Fruit fly (Drosophila melanogaster) whole organism: Measurements from ENCODE around the gene Tango2.

ENCODE experiments used
- CG8478 ChIP-seq: fragments of >200 bp; optimal IDR thresholded peaks from 2 replicates; lab custom pipeline; 2018; ENCODE audit warnings: inconsistent platforms
- Dll ChIP-seq: fragments of >200 bp; optimal IDR thresholded peaks from 2 replicates; lab custom pipeline; 2017
- EcR ChIP-seq, 2 experiments: fragments of >200 bp; optimal IDR thresholded peaks; 2 replicates each; lab custom pipeline; 2017; ENCODE audit warnings: missing biosample characterization in 2 of 2, missing genetic modification characterization in 2 of 2, missing genetic modification reagents in 2 of 2
- pan ChIP-seq: fragments of >200 bp; optimal IDR thresholded peaks from 2 replicates; lab custom pipeline; 2017
- psq ChIP-seq: fragments of >200 bp; optimal IDR thresholded peaks from 2 replicates; lab custom pipeline; 2017
- usp ChIP-seq: fragments of >200 bp; optimal IDR thresholded peaks from 2 replicates; lab custom pipeline; 2017; ENCODE audit warnings: missing biosample characterization, missing genetic modification characterization, mixed read lengths

Tango2 gene

DNA sequence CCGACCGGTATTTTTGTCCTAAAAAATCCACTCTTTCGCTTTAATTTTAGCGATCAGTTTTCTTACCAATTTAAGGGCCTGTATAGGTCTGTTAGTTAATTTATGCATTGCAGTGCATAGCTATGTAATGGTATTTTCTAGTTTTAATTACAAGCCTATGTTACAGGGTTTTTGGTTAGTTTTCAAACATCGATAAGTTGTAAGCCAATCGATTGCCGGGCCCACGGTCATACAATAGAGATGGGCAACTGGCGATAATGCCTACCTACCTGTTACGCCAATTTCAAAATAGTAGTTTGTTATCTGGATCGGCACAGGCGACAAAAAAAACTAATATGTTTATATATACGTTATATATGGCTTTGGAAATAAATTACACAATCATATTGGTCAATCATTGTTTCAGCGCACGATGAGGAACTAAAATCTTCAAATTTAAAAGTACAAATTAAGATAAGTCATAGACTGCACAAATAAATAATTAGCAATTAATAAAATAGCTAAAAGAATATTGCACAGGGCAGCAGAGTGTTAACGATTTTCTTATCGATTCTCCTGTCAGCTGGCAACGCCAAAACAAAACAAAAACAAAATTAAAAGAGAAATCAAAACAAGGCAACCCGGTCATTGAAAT lies at the start of gene Tango2, which contains the start of gene tth:
TSS of gene Tango2 (plus strand) at position 573 of the 634 bp plus-strand sequence.
TSS of gene tth (minus strand) at position 170 of the 634 bp plus-strand sequence.
- TF ChIP-seq Dll (lab: Kevin White, UChicago), result no peak
- no peak for TF ChIP-seq CG8478
- no peak for TF ChIP-seq usp (GFP tag; lab: Kevin White, UChicago)
- no peak for TF ChIP-seq pan (lab: Kevin White, UChicago)

DNA sequence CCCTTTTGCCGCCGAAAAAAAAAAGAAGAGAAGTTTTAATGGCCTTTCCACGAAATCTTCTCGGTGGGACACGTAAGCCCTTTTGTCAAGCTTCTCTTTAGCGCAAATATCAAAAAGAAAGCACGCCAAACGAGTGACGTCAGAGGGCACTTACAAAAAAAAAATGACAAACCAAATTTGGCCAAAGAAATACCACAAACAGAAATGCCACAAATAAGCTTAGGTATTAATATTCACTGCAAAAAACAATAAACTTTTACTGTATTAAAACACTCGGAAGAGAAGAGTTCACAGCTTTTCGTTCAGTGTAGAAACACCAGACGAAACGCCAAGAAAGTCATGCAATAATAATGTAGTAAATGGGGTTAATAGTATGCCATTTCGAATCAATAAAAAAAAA lies 48.7 kb upstream of the Tango2 start:
- no peak for TF ChIP-seq pan (lab: Kevin White, UChicago)
- TF ChIP-seq Dll (lab: Kevin White, UChicago), result no peak
- no peak for TF ChIP-seq EcR (GFP tag; optimal IDR thresholded peaks at IDR 0.05; lab: Kevin White, UChicago)
- TF ChIP-seq psq (lab: Kevin White, UChicago), result no peak
- TF ChIP-seq CG8478, result no peak
- TF ChIP-seq usp (GFP tag; lab: Kevin White, UChicago), result no peak

DNA sequence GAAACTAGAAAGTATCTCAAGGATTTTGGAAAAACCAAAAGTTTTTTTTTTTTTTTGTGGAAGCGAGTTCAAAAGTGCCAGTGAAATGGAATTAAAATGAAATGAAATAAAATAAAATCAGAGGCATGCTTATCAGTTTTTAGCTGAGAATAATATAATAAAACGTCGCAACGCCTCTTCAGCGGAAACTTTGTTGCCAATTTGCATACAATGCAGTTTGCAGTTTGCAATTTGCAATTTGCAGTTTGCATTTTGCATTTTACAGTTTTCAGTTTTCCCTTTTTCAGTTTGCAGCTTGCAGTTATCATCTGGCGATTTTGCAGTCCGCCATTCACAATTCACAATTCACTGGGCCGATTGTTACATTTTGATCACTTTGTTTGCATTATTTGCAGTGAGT lies 47.9 kb upstream of the Tango2 start:
- TF ChIP-seq CG8478 (no peak), pan (lab: Kevin White, UChicago) (no peak), psq (lab: Kevin White, UChicago) (no peak), usp (GFP tag; lab: Kevin White, UChicago) (no peak), EcR (GFP tag; optimal IDR thresholded peaks at IDR 0.05; lab: Kevin White, UChicago) (no peak)

- TF ChIP-seq usp (GFP tag; lab: Kevin White, UChicago) (no peak), psq (lab: Kevin White, UChicago) (no peak), EcR (GFP tag; optimal IDR thresholded peaks at IDR 0.05; lab: Kevin White, UChicago) (no peak), pan (lab: Kevin White, UChicago) (no peak), CG8478 (no peak), Dll (lab: Kevin White, UChicago) (no peak)
These were observed 46.5 kb upstream of the Tango2 start for dm6 chrX:13570255-13570654.

DNA sequence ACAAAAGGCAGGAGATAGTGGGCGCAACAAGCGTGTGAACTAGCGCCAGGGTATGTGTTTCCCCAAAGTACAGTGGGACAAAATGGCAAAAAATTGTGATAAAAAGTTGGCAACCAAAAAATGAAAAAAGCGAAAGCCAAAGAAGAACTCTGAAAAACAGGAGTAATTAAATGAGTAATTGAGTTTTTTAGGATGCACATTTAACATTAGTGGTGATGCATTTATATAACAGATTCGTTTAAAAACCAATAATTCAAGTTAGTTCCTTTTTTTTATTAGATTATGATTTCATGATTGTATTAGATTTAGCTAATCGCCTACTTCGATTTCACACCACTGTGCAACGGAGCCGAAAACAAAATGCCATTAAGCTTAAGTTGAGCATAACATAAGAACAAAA lies 44.4 kb upstream of the Tango2 start:
- TF ChIP-seq usp (GFP tag; lab: Kevin White, UChicago) (no peak), psq (lab: Kevin White, UChicago) (no peak), Dll (lab: Kevin White, UChicago) (no peak), EcR (GFP tag; optimal IDR thresholded peaks at IDR 0.05; lab: Kevin White, UChicago) (no peak), CG8478 (no peak), pan (lab: Kevin White, UChicago) (no peak)

DNA sequence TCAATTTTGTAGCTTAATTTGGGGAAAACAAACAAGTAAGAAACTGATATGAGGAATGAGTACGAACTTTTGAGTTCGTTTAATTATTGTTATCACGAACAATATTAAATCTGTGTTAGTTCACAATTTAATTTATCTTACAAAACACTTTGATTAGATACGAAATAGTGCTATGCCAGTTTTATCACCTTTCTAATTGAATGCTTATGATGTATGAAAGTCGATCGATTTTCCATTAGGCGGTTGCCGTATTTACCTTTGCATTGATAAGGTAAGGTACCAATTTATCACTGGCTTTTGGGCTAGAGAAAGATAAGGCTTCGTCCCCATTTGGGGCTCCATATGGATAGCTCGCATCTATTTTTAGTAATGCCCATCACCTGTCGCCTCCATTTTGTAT lies 37.5 kb upstream of the Tango2 start:
- no peak for TF ChIP-seq EcR (GFP tag; optimal IDR thresholded peaks at IDR 0.05; lab: Kevin White, UChicago)
- TF ChIP-seq psq (lab: Kevin White, UChicago), result no peak
- no peak for TF ChIP-seq usp (GFP tag; lab: Kevin White, UChicago)
- TF ChIP-seq pan (lab: Kevin White, UChicago), result no peak
- no peak for TF ChIP-seq CG8478
- no peak for TF ChIP-seq Dll (lab: Kevin White, UChicago)

DNA sequence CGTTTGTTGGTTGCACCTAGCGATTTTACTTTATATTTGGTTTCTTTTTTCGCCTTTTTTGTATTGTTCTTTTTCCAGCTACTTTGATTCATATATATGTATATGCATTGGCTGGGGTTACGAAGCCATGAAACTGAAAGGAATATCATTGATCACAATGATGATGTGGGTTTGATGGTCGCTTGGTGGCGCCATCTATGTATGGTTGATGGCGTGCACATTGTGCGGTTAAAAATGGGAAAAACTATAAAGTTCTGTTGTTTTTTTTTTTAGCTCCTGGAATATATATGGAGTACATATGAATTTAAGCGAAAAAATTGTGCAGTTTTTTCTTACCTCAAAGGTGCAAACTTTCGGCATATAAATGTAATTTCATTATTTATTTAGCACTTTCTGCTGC lies 29.9 kb upstream of the Tango2 start:
- no peak for TF ChIP-seq pan (lab: Kevin White, UChicago)
- TF ChIP-seq EcR (GFP tag; optimal IDR thresholded peaks at IDR 0.05; lab: Kevin White, UChicago), result no peak
- no peak for TF ChIP-seq psq (lab: Kevin White, UChicago)
- no peak for TF ChIP-seq Dll (lab: Kevin White, UChicago)
- TF ChIP-seq CG8478, result no peak
- no peak for TF ChIP-seq usp (GFP tag; lab: Kevin White, UChicago)

DNA sequence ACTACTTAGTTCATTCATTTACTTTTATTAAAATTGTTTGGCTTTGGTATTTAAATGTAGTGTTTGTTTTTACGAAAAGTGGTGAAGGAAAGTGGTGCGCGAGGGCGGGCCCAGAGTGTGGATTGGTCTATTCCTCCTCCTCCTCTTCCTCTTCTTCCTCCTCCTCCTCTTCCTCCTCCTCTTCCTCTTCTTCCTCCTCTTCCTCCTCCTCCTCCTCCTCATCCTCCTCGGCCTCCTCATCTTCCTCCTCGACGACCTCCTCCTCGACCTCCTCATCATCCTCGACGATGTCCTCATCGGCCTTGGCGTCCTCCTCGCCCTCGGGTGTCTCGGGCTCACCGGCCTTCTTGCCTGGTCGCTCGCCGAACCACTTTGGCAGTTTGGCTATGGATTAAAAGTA lies 23.1 kb upstream of the Tango2 start:
- TF ChIP-seq EcR (GFP tag; optimal IDR thresholded peaks at IDR 0.05; lab: Kevin White, UChicago) (no peak), Dll (lab: Kevin White, UChicago) (no peak), usp (GFP tag; lab: Kevin White, UChicago) (no peak), pan (lab: Kevin White, UChicago) (no peak), psq (lab: Kevin White, UChicago) (no peak), CG8478 (no peak)

DNA sequence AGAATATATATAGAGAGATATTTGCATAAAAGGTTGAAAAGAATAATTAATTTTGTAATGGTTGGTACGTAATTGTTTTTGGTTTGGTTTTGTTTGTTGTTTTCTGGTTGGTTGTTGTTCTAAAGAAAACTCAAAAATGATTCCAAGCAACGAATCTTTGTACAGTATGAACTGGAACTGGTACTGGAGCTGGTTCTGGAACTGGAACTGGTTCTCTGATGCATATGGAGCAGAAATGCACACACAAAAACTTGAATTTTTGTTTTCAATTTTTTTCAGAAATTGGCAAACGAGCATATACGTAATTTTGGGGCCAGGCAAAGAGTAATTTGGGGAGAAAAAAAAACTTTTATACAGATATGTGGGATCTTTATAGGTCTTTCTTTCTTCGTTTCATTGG lies 19.0 kb upstream of the Tango2 start:
- TF ChIP-seq psq (lab: Kevin White, UChicago), result no peak
- TF ChIP-seq Dll (lab: Kevin White, UChicago), result no peak
- no peak for TF ChIP-seq usp (GFP tag; lab: Kevin White, UChicago)
- no peak for TF ChIP-seq pan (lab: Kevin White, UChicago)
- no peak for TF ChIP-seq CG8478
- TF ChIP-seq EcR (GFP tag; optimal IDR thresholded peaks at IDR 0.05; lab: Kevin White, UChicago), result no peak

dm6 chrX:13602071-13602858 lies 14.5 kb upstream of the Tango2 start, which contains the start of gene up:
Gene up (minus strand): TSS chrX:13602578.
- no peak for TF ChIP-seq Dll (lab: Kevin White, UChicago)
- TF ChIP-seq CG8478, result no peak
- no peak for TF ChIP-seq pan (lab: Kevin White, UChicago)
- TF ChIP-seq psq (lab: Kevin White, UChicago), result no peak
- no peak for TF ChIP-seq EcR (GFP tag; optimal IDR thresholded peaks at IDR 0.05; lab: Kevin White, UChicago)
- no peak for TF ChIP-seq usp (GFP tag; lab: Kevin White, UChicago)

dm6 chrX:13604499-13604898 lies 12.3 kb upstream of the Tango2 start:
- TF ChIP-seq EcR (GFP tag; optimal IDR thresholded peaks at IDR 0.05; lab: Kevin White, UChicago) (no peak), usp (GFP tag; lab: Kevin White, UChicago) (no peak), CG8478 (no peak), pan (lab: Kevin White, UChicago) (no peak), Dll (lab: Kevin White, UChicago) (no peak), psq (lab: Kevin White, UChicago) (no peak)
